Worm (Caenorhabditis elegans): ENCODE data around the gene mpst-4.

- TF ChIP-seq nhr-12 (tag; optimal IDR thresholded peaks at IDR 0.05) (no peak), ces-1 (GFP tag; optimal IDR thresholded peaks at IDR 0.05) (no peak), sem-2 (GFP tag; optimal IDR thresholded peaks at IDR 0.05) (no peak), ceh-83 (GFP tag; optimal IDR thresholded peaks at IDR 0.05) (no peak), ceh-43 (GFP tag; optimal IDR thresholded peaks at IDR 0.05) (no peak), nhr-237 (tag; optimal IDR thresholded peaks at IDR 0.05) (no peak), sptf-1 (tag; optimal IDR thresholded peaks at IDR 0.05) (no peak), flh-1 (GFP tag; optimal IDR thresholded peaks at IDR 0.05) (no peak)
Observed at ce11 chrII:4857086-4857485, 6.2 kb downstream of the mpst-4 start.

All from whole organism, mixed stage, embryonic.